Worm (Caenorhabditis elegans) whole organism, young adult: ENCODE results near the gene Y71H2AM.6.
A peak's percentile ranks its signal among the peaks of the same experiment; 100 is the strongest.

Experiments
- B0336.3 ChIP-seq: fragments of 200-800 bp; sonication (Bioruptor generic); IDR thresholded peaks from 2 replicates; pipeline ENCODE4 v1.3.6; 2022; ENCODE audit warnings: missing genetic modification characterization, missing compliant biosample characterization
- D2030.7 ChIP-seq: fragments of 200-800 bp; sonication (Bioruptor generic); IDR thresholded peaks from 2 replicates; pipeline ENCODE4 v1.3.6; 2022; ENCODE audit warnings: missing genetic modification reagents, missing genetic modification characterization, missing compliant biosample characterization
- F10E7.11 ChIP-seq: sonication (generic microtip); optimal IDR thresholded peaks from 2 replicates; lab custom pipeline; 2017; ENCODE audit warnings: mild to moderate bottlenecking, missing genetic modification characterization, moderate library complexity, missing compliant biosample characterization
- F39B2.1 ChIP-seq: fragments of 200-800 bp; sonication (Bioruptor generic); IDR thresholded peaks from 2 replicates; pipeline ENCODE4 v1.3.6; 2022; ENCODE audit warnings: missing genetic modification reagents, missing genetic modification characterization, missing compliant biosample characterization
- F49E8.2 ChIP-seq: sonication (generic microtip); optimal IDR thresholded peaks from 3 replicates; lab custom pipeline; 2017; ENCODE audit warnings: missing genetic modification characterization, mild to moderate bottlenecking, missing compliant biosample characterization, antibody characterized with exemption, moderate library complexity; ENCODE audit not compliant: insufficient read depth
- F52B5.7 ChIP-seq: sonication (generic microtip); optimal IDR thresholded peaks from 2 replicates; lab custom pipeline; 2016; ENCODE audit warnings: mild to moderate bottlenecking, missing genetic modification characterization, missing compliant biosample characterization
- F55B11.4 ChIP-seq: sonication (generic microtip); optimal IDR thresholded peaks from 2 replicates; lab custom pipeline; 2016; ENCODE audit warnings: missing compliant biosample characterization, missing genetic modification characterization, borderline replicate concordance; ENCODE audit not compliant: insufficient read depth
- F57A8.1 ChIP-seq: fragments of 200-800 bp; sonication (Bioruptor generic); optimal IDR thresholded peaks from 2 replicates; lab custom pipeline; 2018; ENCODE audit warnings: mild to moderate bottlenecking, missing genetic modification characterization, moderate library complexity, missing compliant biosample characterization
- T26A5.8 ChIP-seq: sonication (generic microtip); optimal IDR thresholded peaks from 2 replicates; lab custom pipeline; 2016; ENCODE audit warnings: missing genetic modification characterization, missing compliant biosample characterization
- Y56A3A.18 ChIP-seq: fragments of 200-800 bp; sonication (Bioruptor generic); IDR thresholded peaks from 2 replicates; pipeline ENCODE4 v1.3.6; 2022; ENCODE audit warnings: missing genetic modification reagents, missing genetic modification characterization, missing compliant biosample characterization
- ama-1 ChIP-seq, 3 experiments: fragments of 150-350 bp in 1 of 3; sonication (generic microtip) in 2 of 3; optimal IDR thresholded peaks; 2 replicates each; lab custom pipeline; 2014 to 2018; ENCODE audit warnings: missing biosample characterization in 2 of 3, missing genetic modification characterization in 2 of 3, missing genetic modification reagents in 2 of 3
- aptf-3 ChIP-seq: fragments of 200-800 bp; sonication (Bioruptor generic); IDR thresholded peaks from 2 replicates; pipeline ENCODE4 v1.3.6; 2022; ENCODE audit warnings: missing genetic modification characterization, missing compliant biosample characterization
- atf-7 ChIP-seq: sonication (generic microtip); optimal IDR thresholded peaks from 2 replicates; lab custom pipeline; 2017; ENCODE audit warnings: mild to moderate bottlenecking, missing genetic modification characterization, missing compliant biosample characterization
- attf-5 ChIP-seq: fragments of 200-800 bp; sonication (Bioruptor generic); optimal IDR thresholded peaks from 2 replicates; lab custom pipeline; 2018; ENCODE audit warnings: mild to moderate bottlenecking, missing genetic modification characterization, missing compliant biosample characterization
- ceh-40 ChIP-seq: fragments of 200-800 bp; sonication (Bioruptor generic); IDR thresholded peaks from 2 replicates; pipeline ENCODE4 v1.3.6; 2022; ENCODE audit warnings: missing genetic modification characterization, missing compliant biosample characterization
- ceh-58 ChIP-seq: fragments of 200-800 bp; sonication (Bioruptor generic); IDR thresholded peaks from 2 replicates; pipeline ENCODE4 v1.3.6; 2022; ENCODE audit warnings: missing genetic modification characterization, missing compliant biosample characterization
- dpff-1 ChIP-seq: sonication (generic microtip); optimal IDR thresholded peaks from 2 replicates; lab custom pipeline; 2017; ENCODE audit warnings: mild to moderate bottlenecking, missing genetic modification characterization, missing compliant biosample characterization
- egl-18 ChIP-seq: fragments of 200-800 bp; sonication (Bioruptor generic); IDR thresholded peaks from 2 replicates; pipeline ENCODE4 v1.3.6; 2022; ENCODE audit warnings: missing genetic modification reagents, missing genetic modification characterization, missing compliant biosample characterization
- ekl-4 ChIP-seq: fragments of 200-800 bp; sonication (Bioruptor generic); IDR thresholded peaks from 2 replicates; pipeline ENCODE4 v1.3.6; 2022; ENCODE audit warnings: missing genetic modification reagents, missing genetic modification characterization, missing compliant biosample characterization
- ets-4 ChIP-seq: fragments of 200-800 bp; sonication (Bioruptor generic); optimal IDR thresholded peaks from 2 replicates; lab custom pipeline; 2018; ENCODE audit warnings: mild to moderate bottlenecking, missing genetic modification characterization, missing compliant biosample characterization
- hmg-1.2 ChIP-seq: fragments of 200-800 bp; sonication (Bioruptor generic); IDR thresholded peaks from 2 replicates; pipeline ENCODE4 v1.3.6; 2022; ENCODE audit warnings: missing genetic modification reagents, missing genetic modification characterization, missing compliant biosample characterization
- hrde-1 ChIP-seq: sonication (generic microtip); optimal IDR thresholded peaks from 2 replicates; lab custom pipeline; 2016; ENCODE audit warnings: missing genetic modification characterization, mild to moderate bottlenecking, missing compliant biosample characterization, moderate library complexity, missing genotype, missing genetic modification reagents, borderline replicate concordance
- hsf-1 ChIP-seq: fragments of 200-800 bp; sonication (Bioruptor generic); IDR thresholded peaks from 2 replicates; pipeline ENCODE4 v1.3.6; 2022; ENCODE audit warnings: missing genetic modification reagents, missing genetic modification characterization, missing compliant biosample characterization
- lag-1 ChIP-seq: fragments of 200-800 bp; sonication (Bioruptor generic); IDR thresholded peaks from 2 replicates; pipeline ENCODE4 v1.3.6; 2022; ENCODE audit warnings: missing genetic modification reagents, missing genetic modification characterization, missing compliant biosample characterization
- let-607 ChIP-seq, 2 experiments: fragments of 200-800 bp in 1 of 2; sonication (Bioruptor generic) in 1 of 2; sonication (generic microtip) in 1 of 2; optimal IDR thresholded peaks; 2 replicates each; lab custom pipeline; 2016 to 2018; ENCODE audit warnings: mild to moderate bottlenecking in 2 of 2, missing compliant biosample characterization in 2 of 2, missing genetic modification characterization in 2 of 2, moderate library complexity in 2 of 2, missing genotype in 1 of 2
- lin-26 ChIP-seq: fragments of 200-800 bp; sonication (Bioruptor generic); IDR thresholded peaks from 2 replicates; pipeline ENCODE4 v1.3.6; 2022; ENCODE audit warnings: missing genetic modification reagents, missing genetic modification characterization, missing compliant biosample characterization
- lin-35 ChIP-seq, 3 experiments: fragments of 150-350 bp in 2 of 3; sonication (generic microtip) in 1 of 3; optimal IDR thresholded peaks; 2 replicates each; lab custom pipeline; 2014 to 2018; ENCODE audit warnings: missing biosample characterization in 3 of 3, missing genetic modification characterization in 3 of 3, missing genetic modification reagents in 3 of 3
- lin-40 ChIP-seq: sonication (generic microtip); optimal IDR thresholded peaks from 2 replicates; lab custom pipeline; 2016; ENCODE audit warnings: missing genetic modification characterization, mild to moderate bottlenecking, missing compliant biosample characterization, missing genotype, missing genetic modification reagents
- lsl-1 ChIP-seq: fragments of 200-800 bp; sonication (Bioruptor generic); optimal IDR thresholded peaks from 2 replicates; lab custom pipeline; 2018; ENCODE audit warnings: mild to moderate bottlenecking, missing genetic modification characterization, moderate library complexity, missing compliant biosample characterization
- lsy-27 ChIP-seq: sonication (generic microtip); optimal IDR thresholded peaks from 2 replicates; lab custom pipeline; 2017; ENCODE audit warnings: missing genetic modification characterization, mild to moderate bottlenecking, missing compliant biosample characterization, antibody characterized with exemption, missing genotype, borderline replicate concordance; ENCODE audit not compliant: insufficient read depth
- madf-10 ChIP-seq: sonication (generic microtip); optimal IDR thresholded peaks from 2 replicates; lab custom pipeline; 2016; ENCODE audit warnings: mild to moderate bottlenecking, missing genetic modification characterization, missing compliant biosample characterization
- madf-6 ChIP-seq: fragments of 200-800 bp; sonication (Bioruptor generic); IDR thresholded peaks from 2 replicates; pipeline ENCODE4 v1.3.6; 2022; ENCODE audit warnings: missing genetic modification reagents, missing genetic modification characterization, missing compliant biosample characterization
- nfya-2 ChIP-seq: fragments of 200-800 bp; sonication (Bioruptor generic); IDR thresholded peaks from 2 replicates; pipeline ENCODE4 v1.3.6; 2022; ENCODE audit warnings: missing genetic modification reagents, missing genetic modification characterization, missing compliant biosample characterization
- nfyb-1 ChIP-seq: fragments of 200-800 bp; sonication (Bioruptor generic); IDR thresholded peaks from 2 replicates; pipeline ENCODE4 v1.3.6; 2022; ENCODE audit warnings: missing genetic modification reagents, missing genetic modification characterization, missing compliant biosample characterization
- nhr-179 ChIP-seq: sonication (generic microtip); optimal IDR thresholded peaks from 2 replicates; lab custom pipeline; 2016; ENCODE audit warnings: mild to moderate bottlenecking, missing genetic modification characterization, missing compliant biosample characterization
- nhr-27 ChIP-seq: fragments of 200-800 bp; sonication (Bioruptor generic); optimal IDR thresholded peaks from 2 replicates; lab custom pipeline; 2018; ENCODE audit warnings: mild to moderate bottlenecking, missing genetic modification characterization, moderate library complexity, missing compliant biosample characterization
- nhr-90 ChIP-seq: sonication (generic microtip); optimal IDR thresholded peaks from 2 replicates; lab custom pipeline; 2016; ENCODE audit warnings: missing genotype, mild to moderate bottlenecking, missing genetic modification characterization, missing compliant biosample characterization
- pha-4 ChIP-seq: fragments of 150-350 bp; sonication (generic microtip); optimal IDR thresholded peaks from 2 replicates; lab custom pipeline; 2014; ENCODE audit warnings: missing biosample characterization, missing genetic modification reagents, missing genetic modification characterization
- repo-1 ChIP-seq: sonication (generic microtip); optimal IDR thresholded peaks from 2 replicates; lab custom pipeline; 2017; ENCODE audit warnings: mild to moderate bottlenecking, missing genetic modification characterization, missing compliant biosample characterization
- sea-2 ChIP-seq: fragments of 200-800 bp; sonication (Bioruptor generic); IDR thresholded peaks from 2 replicates; pipeline ENCODE4 v1.3.6; 2022; ENCODE audit warnings: missing genetic modification characterization, missing compliant biosample characterization
- snpc-3.4 ChIP-seq: sonication (generic microtip); optimal IDR thresholded peaks from 2 replicates; lab custom pipeline; 2017; ENCODE audit warnings: missing genetic modification characterization, mild to moderate bottlenecking, missing compliant biosample characterization, antibody characterized with exemption, moderate library complexity, missing genotype, missing genetic modification reagents
- tlf-1 ChIP-seq: fragments of 200-800 bp; sonication (Bioruptor generic); optimal IDR thresholded peaks from 2 replicates; lab custom pipeline; 2018; ENCODE audit warnings: mild to moderate bottlenecking, missing genetic modification characterization, missing compliant biosample characterization
- unc-62 ChIP-seq: fragments of 150-350 bp; optimal IDR thresholded peaks from 2 replicates; lab custom pipeline; 2014; ENCODE audit warnings: missing biosample characterization, missing genetic modification reagents, missing genetic modification characterization
- xnd-1 ChIP-seq: sonication (generic microtip); optimal IDR thresholded peaks from 2 replicates; lab custom pipeline; 2016; ENCODE audit warnings: missing genotype, missing genetic modification reagents, missing genetic modification characterization, missing compliant biosample characterization
- ztf-26 ChIP-seq: sonication (generic microtip); optimal IDR thresholded peaks from 2 replicates; lab custom pipeline; 2017; ENCODE audit warnings: missing genetic modification characterization, missing compliant biosample characterization

The Y71H2AM.6 gene

ce11 chrIII:2811410-2811809 lies 30.6 kb downstream of the Y71H2AM.6 start (continued):
- TF ChIP-seq F52B5.7 (tag; lab: Kevin White, UChicago), result peak; percentile 89
- TF ChIP-seq xnd-1 (tag; lab: Kevin White, UChicago), result peak; percentile 7
- TF ChIP-seq hsf-1 (GFP tag; lab: Robert Waterston, UW), result 0 out of 2 replicates have a peak, but pooled peaks have one; percentile 34
- no peak for TF ChIP-seq F39B2.1 (GFP tag; lab: Robert Waterston, UW)
- TF ChIP-seq nfyb-1 (GFP tag; lab: Robert Waterston, UW), result peak; percentile 24; the same call in 1 of the 2 replicates
- TF ChIP-seq repo-1 (tag; lab: Kevin White, UChicago), result peak; percentile 30
- TF ChIP-seq F49E8.2 (tag; lab: Kevin White, UChicago), result peak; percentile 69
- TF ChIP-seq ama-1 (optimal IDR thresholded peaks at IDR 0.05; lab: Kevin White, UChicago), result no peak
- peak in 1 of 2 experiments; percentile 14 for TF ChIP-seq ama-1 (GFP tag; optimal IDR thresholded peaks at IDR 0.05; lab: Kevin White, UChicago)
- peak; percentile 38 for TF ChIP-seq madf-6 (GFP tag; lab: Robert Waterston, UW)
- TF ChIP-seq unc-62 (GFP tag; lab: Kevin White, UChicago), result no peak
- TF ChIP-seq egl-18 (GFP tag; lab: Robert Waterston, UW), result no peak

DNA sequence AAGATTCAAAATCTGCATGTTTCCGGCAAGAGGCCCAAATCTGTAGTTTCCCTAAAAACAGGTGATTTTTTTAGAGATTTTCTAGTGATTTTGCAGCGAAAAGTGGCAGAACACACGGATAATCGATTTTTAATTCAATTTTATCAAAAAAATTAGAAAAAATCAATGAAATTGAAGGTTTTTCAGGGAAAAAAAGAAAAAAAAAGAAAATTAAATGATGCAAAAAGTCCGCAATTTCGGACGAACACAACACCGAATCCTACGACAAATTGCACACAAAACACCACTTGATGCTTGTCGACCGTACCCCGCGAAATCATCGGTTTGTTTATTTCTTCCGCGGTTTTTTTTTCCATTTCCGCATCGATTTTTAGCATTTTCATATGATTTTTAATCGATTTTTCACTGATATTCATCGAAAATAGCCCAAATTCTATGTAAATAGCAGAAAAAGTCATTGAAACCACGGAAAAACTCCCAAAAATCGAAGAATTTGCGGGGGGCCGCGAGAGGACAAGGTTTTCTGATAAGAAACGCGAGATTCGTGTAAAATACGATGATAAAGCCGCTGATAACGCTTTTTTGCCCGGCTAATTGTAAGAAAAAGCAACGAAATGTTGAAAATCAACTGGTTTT lies 34.2 kb downstream of the Y71H2AM.6 start, which contains the start of gene tufm-1:
tufm-1 (minus strand) TSS at position 51 of the 636 bp plus-strand sequence.
- no peak for TF ChIP-seq F55B11.4 (tag; lab: Kevin White, UChicago)
- TF ChIP-seq D2030.7, result peak; percentile 18; the same call in 1 of the 2 replicates
- no peak for TF ChIP-seq T26A5.8 (tag; lab: Kevin White, UChicago)
- peak; percentile 78 for TF ChIP-seq lsl-1
- no peak for TF ChIP-seq hmg-1.2
- TF ChIP-seq F10E7.11 (tag; lab: Kevin White, UChicago), result no peak
- no peak for TF ChIP-seq hsf-1 (GFP tag; lab: Robert Waterston, UW)
- TF ChIP-seq nhr-27 (tag; lab: Kevin White, UChicago), result no peak
- peak; percentile 17 for TF ChIP-seq pha-4 (tag; lab: Kevin White, UChicago)
- peak in 1 of 3 experiments; percentile 66 for TF ChIP-seq lin-35 (GFP tag; optimal IDR thresholded peaks at IDR 0.05; lab: Kevin White, UChicago)
- no peak for TF ChIP-seq sea-2 (GFP tag; lab: Robert Waterston, UW)
- TF ChIP-seq nhr-179 (tag; lab: Kevin White, UChicago), result no peak
- TF ChIP-seq ets-4 (GFP tag; lab: Kevin White, UChicago), result no peak
- TF ChIP-seq aptf-3, result no peak
- TF ChIP-seq unc-62 (GFP tag; lab: Kevin White, UChicago), result no peak
- TF ChIP-seq attf-5 (GFP tag; lab: Kevin White, UChicago), result peak; percentile 46
- TF ChIP-seq tlf-1 (GFP tag; lab: Kevin White, UChicago), result no peak
- no peak for TF ChIP-seq dpff-1 (tag; lab: Kevin White, UChicago)
- TF ChIP-seq nfya-2 (GFP tag; lab: Robert Waterston, UW), result no peak
- no peak for TF ChIP-seq F57A8.1 (GFP tag; lab: Kevin White, UChicago)
- TF ChIP-seq madf-10, result no peak
- TF ChIP-seq snpc-3.4 (tag; lab: Kevin White, UChicago), result no peak
- TF ChIP-seq let-607 (tag; optimal IDR thresholded peaks at IDR 0.05; lab: Kevin White, UChicago), result no peak
- TF ChIP-seq ekl-4 (GFP tag; lab: Robert Waterston, UW), result no peak
- peak; percentile 38 for TF ChIP-seq lin-40
- TF ChIP-seq lsy-27 (tag; lab: Kevin White, UChicago), result no peak
- TF ChIP-seq Y56A3A.18 (GFP tag; lab: Robert Waterston, UW), result no peak
- TF ChIP-seq nhr-90 (tag; lab: Kevin White, UChicago), result no peak
- no peak for TF ChIP-seq ceh-40 (GFP tag; lab: Robert Waterston, UW)
- no peak for TF ChIP-seq repo-1 (tag; lab: Kevin White, UChicago)
- no peak for TF ChIP-seq F39B2.1 (GFP tag; lab: Robert Waterston, UW)
- no peak for TF ChIP-seq ztf-26
- no peak for TF ChIP-seq ceh-58 (GFP tag; lab: Robert Waterston, UW)
- TF ChIP-seq atf-7 (tag; lab: Kevin White, UChicago), result no peak
- TF ChIP-seq lag-1 (GFP tag; lab: Robert Waterston, UW), result no peak
- TF ChIP-seq B0336.3 (GFP tag; lab: Robert Waterston, UW), result no peak
- no peak for TF ChIP-seq hrde-1 (tag; lab: Kevin White, UChicago)
- TF ChIP-seq lin-26 (GFP tag; lab: Robert Waterston, UW), result no peak
